Worm (Caenorhabditis elegans): ENCODE results near the gene nhr-274.

Gene nhr-274

DNA sequence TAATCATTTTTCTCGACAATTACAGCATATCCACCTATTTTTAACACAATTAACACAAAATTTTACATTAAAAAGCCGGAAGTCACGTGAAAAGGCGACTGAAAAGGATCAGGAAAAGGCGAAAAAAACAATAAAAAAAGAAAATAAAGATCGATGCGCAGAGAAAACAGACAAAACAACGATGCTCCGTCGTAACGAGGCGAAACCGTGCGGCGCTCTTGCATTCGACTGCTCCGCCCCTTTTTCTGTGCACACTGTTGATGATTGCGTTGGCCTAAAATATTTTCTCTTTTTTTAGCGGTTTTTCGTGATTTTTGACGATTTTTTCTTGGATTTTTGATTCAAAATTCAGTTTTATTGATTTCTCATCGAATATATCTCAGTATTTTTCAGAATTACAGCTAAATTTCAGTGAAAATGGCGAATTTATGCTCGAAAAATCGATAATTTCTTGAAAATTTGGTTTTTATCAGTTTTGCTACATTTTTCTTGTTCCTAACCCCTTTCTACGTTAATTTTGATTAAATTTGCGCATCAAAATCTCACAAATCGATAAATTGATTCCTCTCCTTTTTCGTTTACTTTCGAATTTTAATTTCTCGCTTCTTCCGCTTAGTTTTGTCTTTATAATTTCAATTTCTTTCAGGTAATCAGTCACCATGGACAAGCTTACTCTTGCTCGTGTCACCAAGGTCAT, 14.1 kb upstream of the nhr-274 start, which contains the start of gene rps-28 (continued):
- TF ChIP-seq lsy-27 (tag; optimal IDR thresholded peaks at IDR 0.05; ENCODE audit: borderline replicate concordance, insufficient read depth) (peak; percentile 70), nfya-1 (tag; optimal IDR thresholded peaks at IDR 0.05; ENCODE audit: borderline replicate concordance, insufficient read depth) (no peak), ZK185.1 (tag; optimal IDR thresholded peaks at IDR 0.05; ENCODE audit: poor library complexity, severe bottlenecking) (peak; percentile 90), K11D2.4 (GFP tag; IDR thresholded peaks at IDR 0.05) (peak; percentile 92), rcor-1 (GFP tag; IDR thresholded peaks at IDR 0.05) (peak; percentile 95), F52B5.7 (tag; optimal IDR thresholded peaks at IDR 0.05) (peak; percentile 17), him-1 (tag; optimal IDR thresholded peaks at IDR 0.05) (peak; percentile 23), ceh-79 (tag; optimal IDR thresholded peaks at IDR 0.05) (no peak), zfh-2 (GFP tag; conservative IDR thresholded peaks at IDR 0.05) (peak; percentile 95), cebp-1 (GFP tag; IDR thresholded peaks at IDR 0.05) (peak; percentile 56; the same call in 1 of the 2 replicates), cebp-1 (tag; optimal IDR thresholded peaks at IDR 0.05) (peak; percentile 91), athp-1 (tag; optimal IDR thresholded peaks at IDR 0.05) (peak; percentile 99), Y67H2A.10 (GFP tag; conservative IDR thresholded peaks at IDR 0.05) (peak; percentile 85), snpc-3.4 (tag; optimal IDR thresholded peaks at IDR 0.05) (peak; percentile 76), tbx-9 (tag; optimal IDR thresholded peaks at IDR 0.05; ENCODE audit: borderline replicate concordance) (no peak), madf-8 (GFP tag; conservative IDR thresholded peaks at IDR 0.05) (peak; percentile 44), xnd-1 (tag; optimal IDR thresholded peaks at IDR 0.05) (peak; percentile 47), mel-28 (tag; optimal IDR thresholded peaks at IDR 0.05; ENCODE audit: borderline replicate concordance) (no peak), atf-7 (tag; optimal IDR thresholded peaks at IDR 0.05) (peak; percentile 69), ztf-22 (GFP tag; optimal IDR thresholded peaks at IDR 0.05) (peak; percentile 69), ceh-40 (GFP tag; IDR thresholded peaks at IDR 0.05) (no peak), ekl-4 (GFP tag; IDR thresholded peaks at IDR 0.05) (peak; percentile 94), hmg-20 (GFP tag; IDR thresholded peaks at IDR 0.05) (peak; percentile 71; the same call in 1 of the 2 replicates), tlf-1 (GFP tag; optimal IDR thresholded peaks at IDR 0.05) (peak; percentile 92), C17E4.6 (GFP tag; IDR thresholded peaks at IDR 0.05) (peak; percentile 31; the same call in 1 of the 2 replicates), repo-1 (tag; optimal IDR thresholded peaks at IDR 0.05) (peak; percentile 67), attf-3 (GFP tag; conservative IDR thresholded peaks at IDR 0.05) (peak; percentile 100), T26A5.8 (tag; optimal IDR thresholded peaks at IDR 0.05) (no peak), attf-6 (GFP tag; IDR thresholded peaks at IDR 0.05) (peak; percentile 76), bed-2 (GFP tag; IDR thresholded peaks at IDR 0.05) (no peak), nhr-90 (tag; optimal IDR thresholded peaks at IDR 0.05) (peak; percentile 67), mes-4 (tag; optimal IDR thresholded peaks at IDR 0.05) (no peak)

DNA sequence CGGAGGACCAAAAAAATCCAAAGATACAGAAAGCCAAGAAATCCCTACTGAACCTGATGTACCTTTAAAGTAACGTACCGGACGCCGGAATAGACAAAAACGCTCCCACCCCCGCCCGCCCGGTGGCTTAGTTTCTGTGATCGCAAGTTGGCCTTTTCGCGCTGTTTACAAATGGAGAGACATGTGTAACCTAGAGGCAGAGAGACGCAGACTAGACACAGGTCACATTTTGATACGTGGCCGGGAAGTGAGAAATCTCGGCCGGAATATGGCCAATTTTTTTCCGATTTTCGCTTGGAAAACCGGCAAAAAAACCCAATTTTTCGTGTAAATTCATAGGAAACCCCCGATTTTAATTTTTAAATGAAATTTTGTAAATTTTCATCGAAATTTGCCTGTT, 12.0 kb upstream of the nhr-274 start:
- TF ChIP-seq hrde-1 (tag; optimal IDR thresholded peaks at IDR 0.05; ENCODE audit: borderline replicate concordance) (no peak), ztf-25 (GFP tag; IDR thresholded peaks at IDR 0.05) (no peak), attf-3 (GFP tag; conservative IDR thresholded peaks at IDR 0.05) (peak; percentile 15; the same call in 1 of the 2 replicates), madf-6 (GFP tag; IDR thresholded peaks at IDR 0.05) (no peak), mcd-1 (GFP tag; IDR thresholded peaks at IDR 0.05) (no peak), nhr-120 (GFP tag; IDR thresholded peaks at IDR 0.05) (no peak), gei-17 (GFP tag; optimal IDR thresholded peaks at IDR 0.05) (no peak), mel-28 (tag; optimal IDR thresholded peaks at IDR 0.05; ENCODE audit: borderline replicate concordance) (no peak), attf-5 (GFP tag; optimal IDR thresholded peaks at IDR 0.05) (no peak), snpc-4 (GFP tag; optimal IDR thresholded peaks at IDR 0.05) (no peak), snpc-4 (tag; optimal IDR thresholded peaks at IDR 0.05) (no peak), nfyb-1 (GFP tag; IDR thresholded peaks at IDR 0.05) (0 out of 2 replicates have a peak, but pooled peaks have one; percentile 51), C06A6.2 (GFP tag; conservative IDR thresholded peaks at IDR 0.05) (no peak), him-1 (tag; optimal IDR thresholded peaks at IDR 0.05) (no peak), lsy-27 (tag; optimal IDR thresholded peaks at IDR 0.05; ENCODE audit: borderline replicate concordance, insufficient read depth) (no peak), F39B2.1 (GFP tag; IDR thresholded peaks at IDR 0.05) (0 out of 2 replicates have a peak, but pooled peaks have one; percentile 22), aptf-2 (GFP tag; conservative IDR thresholded peaks at IDR 0.05) (0 out of 2 replicates have a peak, but pooled peaks have one; percentile 39), hmg-20 (GFP tag; IDR thresholded peaks at IDR 0.05) (no peak), F57A8.1 (GFP tag; optimal IDR thresholded peaks at IDR 0.05) (no peak), zfh-2 (GFP tag; conservative IDR thresholded peaks at IDR 0.05) (0 out of 2 replicates have a peak, but pooled peaks have one; percentile 35)
